Worm (Caenorhabditis elegans): ENCODE measurements around the gene npax-3.

ce11 chrIV:10811388-10811787 lies 16.6 kb downstream of the npax-3 start:
- TF ChIP-seq mdl-1 (tag; optimal IDR thresholded peaks at IDR 0.05) (no peak), nhr-11 (tag; optimal IDR thresholded peaks at IDR 0.05) (no peak), ztf-11 (tag; optimal IDR thresholded peaks at IDR 0.05) (no peak), R02D3.7 (tag; optimal IDR thresholded peaks at IDR 0.05) (no peak), elt-3 (tag; optimal IDR thresholded peaks at IDR 0.05) (no peak), ama-1 (optimal IDR thresholded peaks at IDR 0.05) (no peak), ceh-28 (tag; optimal IDR thresholded peaks at IDR 0.05) (no peak), egl-27 (tag; optimal IDR thresholded peaks at IDR 0.05) (no peak)
